Worm (Caenorhabditis elegans): ENCODE data around the gene ZK809.8.

DNA sequence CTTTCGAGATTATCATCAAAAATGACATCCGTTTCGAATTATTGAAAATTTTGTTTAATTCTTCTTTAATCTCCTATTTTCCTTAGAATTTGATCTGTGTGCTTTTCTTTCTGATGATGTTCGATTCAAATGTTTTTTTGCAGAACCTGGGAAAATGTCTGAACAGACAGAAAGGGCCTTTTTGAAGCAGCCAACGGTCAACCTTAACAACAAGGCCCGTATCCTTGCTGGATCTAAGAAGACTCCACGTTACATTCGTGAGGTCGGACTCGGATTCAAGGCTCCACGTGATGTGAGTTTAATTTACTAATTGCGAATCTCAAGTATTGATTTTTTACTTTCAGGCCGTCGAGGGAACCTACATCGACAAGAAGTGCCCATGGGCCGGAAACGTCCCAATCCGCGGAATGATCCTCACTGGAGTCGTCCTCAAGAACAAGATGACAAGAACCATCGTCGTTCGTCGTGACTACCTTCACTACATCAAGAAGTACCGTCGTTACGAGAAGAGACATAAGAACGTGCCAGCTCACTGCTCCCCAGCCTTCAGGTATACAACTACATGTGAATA lies 46.3 kb downstream of the ZK809.8 start, which contains the start of gene rps-11:
- no peak for TF ChIP-seq fkh-10 (GFP tag; optimal IDR thresholded peaks at IDR 0.05)
- TF ChIP-seq Y116A8C.19 (tag; optimal IDR thresholded peaks at IDR 0.05; ENCODE audit: borderline replicate concordance): no peak
- no peak for TF ChIP-seq efl-1 (optimal IDR thresholded peaks at IDR 0.05)
- TF ChIP-seq efl-1 (GFP tag; optimal IDR thresholded peaks at IDR 0.05 in 1 of 2): peak in 1 of 2 experiments; percentile 91
- TF ChIP-seq nhr-76 (tag; optimal IDR thresholded peaks at IDR 0.05): no peak
- no peak for TF ChIP-seq nhr-90 (tag; optimal IDR thresholded peaks at IDR 0.05; ENCODE audit: poor library complexity)
- no peak for TF ChIP-seq ama-1 (optimal IDR thresholded peaks at IDR 0.05)
- no peak for TF ChIP-seq alr-1 (tag; optimal IDR thresholded peaks at IDR 0.05; ENCODE audit: borderline replicate concordance)
- TF ChIP-seq nhr-85 (tag): no peak
- TF ChIP-seq nhr-77 (tag; optimal IDR thresholded peaks at IDR 0.05): no peak
- TF ChIP-seq elt-3 (tag; optimal IDR thresholded peaks at IDR 0.05): no peak
- no peak for TF ChIP-seq nhr-71 (tag; optimal IDR thresholded peaks at IDR 0.05)
